Fruit fly (Drosophila melanogaster) whole organism, embryonic: ENCODE results near the gene CG6066.

Experiments used
- ATbp ChIP-seq: fragments of 200-800 bp; sonication (Bioruptor generic); optimal IDR thresholded peaks from 2 replicates; lab custom pipeline; 2017; ENCODE audit warnings: missing biosample characterization, mild to moderate bottlenecking, missing genetic modification characterization, missing genetic modification reagents
- Abd-B ChIP-seq: fragments of 200-800 bp; sonication (Bioruptor generic); optimal IDR thresholded peaks from 2 replicates; lab custom pipeline; 2018; ENCODE audit warnings: missing biosample characterization, mild to moderate bottlenecking, missing genetic modification characterization, moderate library complexity
- Atf-2 ChIP-seq: fragments of 200-800 bp; sonication (Bioruptor generic); optimal IDR thresholded peaks from 2 replicates; lab custom pipeline; 2016; ENCODE audit warnings: missing biosample characterization, missing genetic modification characterization
- Bdp1 ChIP-seq: fragments of 200-800 bp; sonication (Bioruptor generic); optimal IDR thresholded peaks from 3 replicates; lab custom pipeline; 2016; ENCODE audit warnings: missing biosample characterization, missing genetic modification characterization
- CG11504 ChIP-seq: fragments of 200-800 bp; sonication (Bioruptor generic); optimal IDR thresholded peaks from 3 replicates; lab custom pipeline; 2019; ENCODE audit warnings: missing biosample characterization, mild to moderate bottlenecking, missing genetic modification characterization, moderate library complexity
- CG12219 ChIP-seq: fragments of 200-800 bp; sonication (Bioruptor generic); optimal IDR thresholded peaks from 3 replicates; lab custom pipeline; 2018; ENCODE audit warnings: missing biosample characterization, mild to moderate bottlenecking, missing genetic modification characterization
- CG12942 ChIP-seq: fragments of 200-800 bp; sonication (Bioruptor generic); optimal IDR thresholded peaks from 3 replicates; lab custom pipeline; 2016; ENCODE audit warnings: missing biosample characterization, missing genetic modification characterization
- CG14441 ChIP-seq: fragments of 200-800 bp; sonication (Bioruptor generic); IDR thresholded peaks from 2 replicates; pipeline ENCODE4 v1.3.6; 2022; ENCODE audit warnings: missing biosample characterization, missing genetic modification characterization
- CG15269 ChIP-seq: fragments of 200-800 bp; sonication (Bioruptor generic); optimal IDR thresholded peaks from 2 replicates; lab custom pipeline; 2018; ENCODE audit warnings: missing biosample characterization, mild to moderate bottlenecking, missing genetic modification characterization, moderate library complexity
- CG15696 ChIP-seq: fragments of 200-800 bp; sonication (Bioruptor generic); optimal IDR thresholded peaks from 2 replicates; lab custom pipeline; 2019; ENCODE audit warnings: missing biosample characterization, mild to moderate bottlenecking, missing genetic modification characterization, moderate library complexity
- CG17359 ChIP-seq: fragments of 200-800 bp; sonication (Bioruptor generic); optimal IDR thresholded peaks from 3 replicates; lab custom pipeline; 2018; ENCODE audit warnings: missing biosample characterization, mild to moderate bottlenecking, missing genetic modification characterization, moderate library complexity
- CG17361 ChIP-seq: fragments of 200-800 bp; sonication (Bioruptor generic); IDR thresholded peaks from 3 replicates; pipeline ENCODE4 v1.3.6; 2022; ENCODE audit warnings: missing biosample characterization, missing genetic modification characterization
- CG18011 ChIP-seq: fragments of 200-800 bp; sonication (Bioruptor generic); optimal IDR thresholded peaks from 2 replicates; lab custom pipeline; 2017; ENCODE audit warnings: missing biosample characterization, missing genetic modification characterization, mild to moderate bottlenecking, moderate library complexity, missing genotype
- CG18599 ChIP-seq: fragments of 200-800 bp; sonication (Bioruptor generic); optimal IDR thresholded peaks from 3 replicates; lab custom pipeline; 2017; ENCODE audit warnings: missing biosample characterization, missing genetic modification characterization, mild to moderate bottlenecking, moderate library complexity, missing genetic modification reagents
- CG18619 ChIP-seq: fragments of 200-800 bp; sonication (Bioruptor generic); optimal IDR thresholded peaks from 3 replicates; lab custom pipeline; 2017; ENCODE audit warnings: missing biosample characterization, mild to moderate bottlenecking, missing genetic modification characterization
- CG2678 ChIP-seq: fragments of 200-800 bp; sonication (Bioruptor generic); optimal IDR thresholded peaks from 3 replicates; lab custom pipeline; 2019; ENCODE audit warnings: missing biosample characterization, mild to moderate bottlenecking, missing genetic modification characterization, moderate library complexity
- CG3163 ChIP-seq: fragments of 200-800 bp; sonication (Bioruptor generic); optimal IDR thresholded peaks from 3 replicates; lab custom pipeline; 2016; ENCODE audit warnings: missing biosample characterization, missing genetic modification characterization
- CG3847 ChIP-seq: fragments of 200-800 bp; sonication (Bioruptor generic); IDR thresholded peaks from 2 replicates; pipeline ENCODE4 v1.3.6; 2022; ENCODE audit warnings: missing biosample characterization, missing genetic modification characterization
- CG4854 ChIP-seq: fragments of 200-800 bp; sonication (Bioruptor generic); optimal IDR thresholded peaks from 2 replicates; lab custom pipeline; 2016; ENCODE audit warnings: missing biosample characterization, missing genetic modification characterization, inconsistent platforms
- CG7357 ChIP-seq: fragments of 200-800 bp; sonication (Bioruptor generic); IDR thresholded peaks from 3 replicates; pipeline ENCODE4 v1.3.6; 2022; ENCODE audit warnings: missing biosample characterization, missing genetic modification characterization
- CG7786 ChIP-seq: fragments of 200-800 bp; sonication (Bioruptor generic); optimal IDR thresholded peaks from 2 replicates; lab custom pipeline; 2016; ENCODE audit warnings: missing biosample characterization, missing genetic modification characterization
- CG8924 ChIP-seq: fragments of 200-800 bp; optimal IDR thresholded peaks from 3 replicates; lab custom pipeline; 2019; ENCODE audit warnings: missing biosample characterization, mild to moderate bottlenecking, missing genetic modification characterization, moderate library complexity
- CG9817 ChIP-seq: fragments of 200-800 bp; sonication (Bioruptor generic); optimal IDR thresholded peaks from 2 replicates; lab custom pipeline; 2018; ENCODE audit warnings: missing biosample characterization, mild to moderate bottlenecking, missing genetic modification characterization, moderate library complexity
- CTCF ChIP-seq: fragments of 200-800 bp; sonication (Bioruptor generic); optimal IDR thresholded peaks from 2 replicates; lab custom pipeline; 2017; ENCODE audit warnings: missing biosample characterization, mild to moderate bottlenecking, missing genetic modification characterization, moderate library complexity
- D ChIP-seq, 2 experiments: fragments of 200-800 bp in 1 of 2; fragments of >200 bp in 1 of 2; sonication (Bioruptor generic) in 1 of 2; optimal IDR thresholded peaks; 2 replicates in 1 of 2; 3 replicates in 1 of 2; lab custom pipeline; 2017; ENCODE audit warnings: mild to moderate bottlenecking in 1 of 2, missing biosample characterization in 1 of 2, missing genetic modification characterization in 1 of 2, missing genetic modification reagents in 1 of 2
- Drgx ChIP-seq: fragments of 200-800 bp; sonication (Bioruptor generic); IDR thresholded peaks from 2 replicates; pipeline ENCODE4 v1.3.6; 2022; ENCODE audit warnings: missing biosample characterization, missing genetic modification characterization
- HLH3B ChIP-seq: fragments of 200-800 bp; sonication (Bioruptor generic); IDR thresholded peaks from 2 replicates; pipeline ENCODE4 v1.3.6; 2022; ENCODE audit warnings: missing biosample characterization, missing genetic modification characterization
- Myb ChIP-seq: fragments of 200-800 bp; sonication (Bioruptor generic); optimal IDR thresholded peaks from 2 replicates; lab custom pipeline; 2016; ENCODE audit warnings: missing biosample characterization, missing genetic modification characterization
- Oli ChIP-seq: fragments of 200-800 bp; sonication (Bioruptor generic); optimal IDR thresholded peaks from 2 replicates; lab custom pipeline; 2018; ENCODE audit warnings: missing biosample characterization, mild to moderate bottlenecking, missing genetic modification characterization, moderate library complexity
- Six4 ChIP-seq: fragments of 200-800 bp; sonication (Bioruptor generic); optimal IDR thresholded peaks from 2 replicates; lab custom pipeline; 2016; ENCODE audit warnings: missing biosample characterization, missing genetic modification characterization
- Xbp1 ChIP-seq: fragments of 200-800 bp; sonication (Bioruptor generic); optimal IDR thresholded peaks from 3 replicates; lab custom pipeline; 2016; ENCODE audit warnings: missing biosample characterization, mild to moderate bottlenecking, missing genetic modification characterization
- bcd ChIP-seq: fragments of 200-800 bp; sonication (Bioruptor generic); optimal IDR thresholded peaks from 2 replicates; lab custom pipeline; 2017; ENCODE audit warnings: missing biosample characterization, mild to moderate bottlenecking, missing genetic modification characterization
- caup ChIP-seq: fragments of 200-800 bp; sonication (Bioruptor generic); optimal IDR thresholded peaks from 3 replicates; lab custom pipeline; 2017; ENCODE audit warnings: missing biosample characterization, mild to moderate bottlenecking, missing genetic modification characterization, moderate library complexity; ENCODE audit not compliant: severe bottlenecking
- croc ChIP-seq: fragments of 200-800 bp; sonication (Bioruptor generic); conservative IDR thresholded peaks from 3 replicates; pipeline ENCODE4 v1.3.6; 2022; ENCODE audit warnings: missing biosample characterization, missing genetic modification characterization
- crol ChIP-seq: fragments of 200-800 bp; sonication (Bioruptor generic); IDR thresholded peaks from 2 replicates; pipeline ENCODE4 v1.3.6; 2022; ENCODE audit warnings: missing biosample characterization, missing genetic modification characterization
- cwo ChIP-seq: fragments of 200-800 bp; sonication (Bioruptor generic); optimal IDR thresholded peaks from 3 replicates; lab custom pipeline; 2017; ENCODE audit warnings: missing biosample characterization, missing genetic modification characterization, mild to moderate bottlenecking, moderate library complexity, missing genetic modification reagents
- gcm2 ChIP-seq: fragments of 200-800 bp; sonication (Bioruptor generic); optimal IDR thresholded peaks from 2 replicates; lab custom pipeline; 2016; ENCODE audit warnings: missing biosample characterization, missing genetic modification characterization
- hkb ChIP-seq, 2 experiments: fragments of 200-800 bp in 1 of 2; fragments of >200 bp in 1 of 2; sonication (Bioruptor generic) in 1 of 2; IDR thresholded peaks in 1 of 2; optimal IDR thresholded peaks in 1 of 2; 2 replicates each; pipeline versions ENCODE4 v1.3.6 to Lab custom; 2017 to 2022; ENCODE audit warnings: missing biosample characterization in 1 of 2, missing genetic modification characterization in 1 of 2
- hth ChIP-seq: fragments of >200 bp; optimal IDR thresholded peaks from 2 replicates; lab custom pipeline; 2017; ENCODE audit warnings: inconsistent platforms
- prd ChIP-seq, 3 experiments: fragments of >200 bp in 2 of 3; fragments of 200-800 bp in 1 of 3; sonication (Bioruptor generic) in 1 of 3; optimal IDR thresholded peaks in 2 of 3; IDR thresholded peaks in 1 of 3; 2 replicates in 2 of 3; 3 replicates in 1 of 3; pipeline versions ENCODE4 v1.3.6 to Lab custom; 2017 to 2022; ENCODE audit warnings: missing biosample characterization in 1 of 3, missing genetic modification characterization in 1 of 3
- ranshi ChIP-seq: fragments of 200-800 bp; sonication (Bioruptor generic); IDR thresholded peaks from 2 replicates; pipeline ENCODE4 v1.3.6; 2022; ENCODE audit warnings: missing biosample characterization, missing genetic modification characterization
- row ChIP-seq: fragments of 200-800 bp; sonication (Bioruptor generic); IDR thresholded peaks from 3 replicates; pipeline ENCODE4 v1.3.6; 2022; ENCODE audit warnings: missing biosample characterization, missing genetic modification characterization
- shn ChIP-seq: fragments of 200-800 bp; sonication (Bioruptor generic); optimal IDR thresholded peaks from 3 replicates; lab custom pipeline; 2016; ENCODE audit warnings: missing biosample characterization, missing genetic modification characterization
- vnd ChIP-seq: fragments of 200-800 bp; sonication (Bioruptor generic); IDR thresholded peaks from 3 replicates; pipeline ENCODE4 v1.3.6; 2022; ENCODE audit warnings: missing biosample characterization, missing genetic modification characterization; ENCODE audit not compliant: partially characterized antibody
- wor ChIP-seq: fragments of 200-800 bp; sonication (Bioruptor generic); IDR thresholded peaks from 2 replicates; pipeline ENCODE4 v1.3.6; 2022; ENCODE audit warnings: missing biosample characterization, missing genetic modification characterization
- zen ChIP-seq: fragments of 200-800 bp; sonication (Bioruptor generic); optimal IDR thresholded peaks from 3 replicates; lab custom pipeline; 2018; ENCODE audit warnings: missing biosample characterization, mild to moderate bottlenecking, missing genetic modification characterization, moderate library complexity
- zfh2 ChIP-seq: fragments of 200-800 bp; sonication (Bioruptor generic); optimal IDR thresholded peaks from 2 replicates; lab custom pipeline; 2016; ENCODE audit warnings: missing biosample characterization, missing genetic modification characterization

The CG6066 gene

DNA sequence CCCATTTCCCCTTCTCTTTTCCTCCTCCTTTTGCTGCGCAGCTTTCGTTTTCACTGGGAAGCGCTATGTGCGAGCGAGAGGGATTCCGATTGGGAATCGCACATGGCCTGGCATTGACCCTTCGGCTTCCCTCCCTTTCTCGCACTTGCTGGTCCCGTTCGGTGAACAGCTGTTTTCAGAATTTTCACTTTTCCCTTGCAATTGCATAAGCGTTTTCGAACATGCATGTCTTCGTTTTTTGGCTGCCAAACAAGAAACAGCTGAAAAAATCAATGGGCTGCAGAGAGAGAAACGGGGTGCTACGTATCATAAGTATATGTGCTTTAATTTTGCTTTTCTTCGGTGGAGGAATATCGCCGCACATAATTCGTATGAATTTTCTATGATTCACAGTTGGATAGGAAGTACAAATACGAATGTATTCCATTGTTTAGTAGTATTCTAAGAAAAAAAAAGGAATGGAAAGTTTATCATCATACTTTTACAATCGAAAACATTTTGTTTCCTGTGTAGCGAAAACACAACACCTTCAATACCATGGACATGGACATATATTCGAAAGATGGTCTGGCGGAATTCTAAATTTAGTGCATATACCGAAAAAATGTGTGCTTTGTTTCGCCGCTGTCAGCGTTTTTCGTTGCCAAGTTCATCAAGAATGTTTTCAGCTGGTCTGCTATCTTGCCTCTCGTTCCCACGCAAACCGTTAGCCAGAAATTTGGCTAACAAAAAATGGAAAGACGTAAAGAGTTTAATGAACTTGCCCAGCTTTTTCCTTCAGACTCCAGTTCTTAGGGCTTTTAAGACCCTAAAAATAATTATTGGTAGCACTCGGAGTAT, 35.8 kb upstream of the CG6066 start:
- TF ChIP-seq Abd-B (GFP tag; lab: Kevin White, UChicago), result peak; percentile 11
- TF ChIP-seq CG7786 (GFP tag; lab: Kevin White, UChicago), result peak; percentile 45
- no peak for TF ChIP-seq Bdp1
- TF ChIP-seq CG12219 (GFP tag; lab: Kevin White, UChicago), result peak; percentile 16
- peak; percentile 21; the same call in 1 of the 2 replicates for TF ChIP-seq Drgx
- TF ChIP-seq CG12942 (GFP tag; lab: Kevin White, UChicago), result peak; percentile 10
- no peak for TF ChIP-seq hth
- peak; percentile 41; the same call in 1 of the 2 replicates for TF ChIP-seq CG14441 (GFP tag; lab: Robert Waterston, UW)
- TF ChIP-seq CG17359, result peak; percentile 59
- no peak for TF ChIP-seq Six4 (GFP tag; lab: Kevin White, UChicago)
- no peak for TF ChIP-seq CTCF (GFP tag; lab: Kevin White, UChicago)
- TF ChIP-seq CG8924, result peak; percentile 48
- peak; percentile 53 for TF ChIP-seq bcd (GFP tag; lab: Kevin White, UChicago)
- TF ChIP-seq CG11504, result peak; percentile 73
- peak; percentile 22 for TF ChIP-seq CG4854 (GFP tag; lab: Kevin White, UChicago)
- TF ChIP-seq Myb (GFP tag; lab: Kevin White, UChicago), result peak; percentile 49
- TF ChIP-seq prd (optimal IDR thresholded peaks at IDR 0.05; lab: Kevin White, UChicago), result no peak
- peak; percentile 26; the same call in 1 of the 3 replicates for TF ChIP-seq prd (GFP tag; IDR thresholded peaks at IDR 0.05; lab: Robert Waterston, UW)
- TF ChIP-seq Oli (tag; lab: Kevin White, UChicago), result peak; percentile 59
- TF ChIP-seq CG2678 (tag; lab: Kevin White, UChicago), result peak; percentile 69
- TF ChIP-seq Atf-2 (GFP tag; lab: Kevin White, UChicago), result no peak
- TF ChIP-seq wor (GFP tag; lab: Robert Waterston, UW), result no peak
- no peak for TF ChIP-seq D (optimal IDR thresholded peaks at IDR 0.05; lab: Kevin White, UChicago)
- peak; percentile 24 for TF ChIP-seq D (GFP tag; optimal IDR thresholded peaks at IDR 0.05; lab: Kevin White, UChicago)
- peak; percentile 23; the same call in 1 of the 2 replicates for TF ChIP-seq crol
- TF ChIP-seq cwo (GFP tag; lab: Kevin White, UChicago), result peak; percentile 38
- peak; percentile 34 for TF ChIP-seq CG18599 (GFP tag; lab: Kevin White, UChicago)
- no peak for TF ChIP-seq CG3163 (GFP tag; lab: Kevin White, UChicago)
- TF ChIP-seq caup (GFP tag; lab: Kevin White, UChicago), result peak; percentile 47
- peak; percentile 65 for TF ChIP-seq CG15269 (tag; lab: Kevin White, UChicago)
- no peak for TF ChIP-seq hkb (optimal IDR thresholded peaks at IDR 0.05; lab: Kevin White, UChicago)
- TF ChIP-seq hkb (GFP tag; IDR thresholded peaks at IDR 0.05; lab: Robert Waterston, UW), result peak; percentile 36; the same call in 1 of the 2 replicates
- TF ChIP-seq zfh2 (GFP tag; lab: Kevin White, UChicago), result peak; percentile 76
- TF ChIP-seq shn (GFP tag; lab: Kevin White, UChicago), result peak; percentile 29
- TF ChIP-seq vnd, result no peak
- peak; percentile 71 for TF ChIP-seq row
- TF ChIP-seq ranshi (GFP tag; lab: Robert Waterston, UW), result no peak; the same call in 1 of the 2 replicates
- peak; percentile 71 for TF ChIP-seq CG17361
- TF ChIP-seq HLH3B (GFP tag; lab: Robert Waterston, UW), result peak; percentile 42
- peak; percentile 13 for TF ChIP-seq Xbp1 (GFP tag; lab: Kevin White, UChicago)
- peak; percentile 29; the same call in 1 of the 2 replicates for TF ChIP-seq CG3847 (GFP tag; lab: Robert Waterston, UW)
- TF ChIP-seq CG15696 (tag; lab: Kevin White, UChicago), result peak; percentile 3
- TF ChIP-seq zen, result peak; percentile 4
- TF ChIP-seq CG9817, result peak; percentile 63
- no peak for TF ChIP-seq gcm2 (GFP tag; lab: Kevin White, UChicago)
- TF ChIP-seq CG18619 (GFP tag; lab: Kevin White, UChicago), result peak; percentile 55
- peak; percentile 32 for TF ChIP-seq ATbp
- TF ChIP-seq CG7357 (GFP tag; lab: Robert Waterston, UW), result 0 out of 3 replicates have a peak, but pooled peaks have one; percentile 22
- peak; percentile 19 for TF ChIP-seq CG18011 (GFP tag; lab: Kevin White, UChicago)
- TF ChIP-seq croc (GFP tag; lab: Robert Waterston, UW), result 0 out of 3 replicates have a peak, but pooled peaks have one; percentile 17
